Worm (Caenorhabditis elegans) whole organism, L3 larva: ENCODE data around the gene B0222.15.

Experiments
- ceh-28 ChIP-seq: fragments of 150-350 bp; optimal IDR thresholded peaks from 2 replicates; lab custom pipeline; 2014; ENCODE audit warnings: missing biosample characterization, missing genetic modification reagents, missing genetic modification characterization
- lin-39 ChIP-seq: fragments of 150-350 bp; optimal IDR thresholded peaks from 2 replicates; lab custom pipeline; 2018; ENCODE audit warnings: missing biosample characterization, missing genetic modification reagents, missing genetic modification characterization
- tbx-2 ChIP-seq: sonication (generic microtip); optimal IDR thresholded peaks from 2 replicates; lab custom pipeline; 2016; ENCODE audit warnings: mild to moderate bottlenecking, missing genetic modification characterization, missing compliant biosample characterization
- unc-62 ChIP-seq: fragments of 150-350 bp; sonication (generic microtip); optimal IDR thresholded peaks from 4 replicates; lab custom pipeline; 2014; ENCODE audit warnings: missing biosample characterization, missing genetic modification reagents, missing genetic modification characterization
- ztf-11 ChIP-seq: fragments of 150-350 bp; optimal IDR thresholded peaks from 2 replicates; lab custom pipeline; 2014; ENCODE audit warnings: missing biosample characterization, missing genetic modification characterization

- no peak for TF ChIP-seq tbx-2 (tag; lab: Kevin White, UChicago)
- TF ChIP-seq ztf-11 (tag; lab: Kevin White, UChicago) = no peak
- TF ChIP-seq unc-62 = no peak
- TF ChIP-seq ceh-28 (tag; lab: Kevin White, UChicago) = no peak
- TF ChIP-seq lin-39 (tag; lab: Kevin White, UChicago) = no peak
These were observed 28.8 kb downstream of the B0222.15 start, which contains the start of gene F21C10.3 for ce11 chrV:9127773-9128172.
